Worm (Caenorhabditis elegans): ENCODE results near the gene coh-4.

DNA sequence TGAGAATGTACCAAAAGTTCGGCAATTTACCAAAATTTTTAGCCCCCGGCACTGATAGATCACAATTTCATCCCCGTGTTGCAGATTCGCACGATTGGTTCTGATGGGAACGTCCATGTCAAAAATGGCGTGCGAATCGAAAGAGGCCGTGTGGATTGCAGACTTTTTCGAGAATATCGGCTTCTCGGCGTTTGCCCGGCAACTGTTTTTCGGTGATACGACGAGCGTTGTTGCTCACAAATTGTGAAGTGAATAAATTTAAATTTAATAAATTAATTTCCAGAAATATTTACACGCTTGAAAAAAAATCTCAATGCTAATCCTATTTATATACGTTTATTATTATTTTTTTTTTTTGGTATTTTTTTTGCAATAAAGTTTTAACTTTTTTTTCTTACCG lies 14.2 kb upstream of the coh-4 start:
- TF ChIP-seq him-1 (tag; optimal IDR thresholded peaks at IDR 0.05) (no peak), W03F9.2 (tag; optimal IDR thresholded peaks at IDR 0.05) (no peak)
